Worm (Caenorhabditis elegans): ENCODE data around the gene mrps-17.

DNA sequence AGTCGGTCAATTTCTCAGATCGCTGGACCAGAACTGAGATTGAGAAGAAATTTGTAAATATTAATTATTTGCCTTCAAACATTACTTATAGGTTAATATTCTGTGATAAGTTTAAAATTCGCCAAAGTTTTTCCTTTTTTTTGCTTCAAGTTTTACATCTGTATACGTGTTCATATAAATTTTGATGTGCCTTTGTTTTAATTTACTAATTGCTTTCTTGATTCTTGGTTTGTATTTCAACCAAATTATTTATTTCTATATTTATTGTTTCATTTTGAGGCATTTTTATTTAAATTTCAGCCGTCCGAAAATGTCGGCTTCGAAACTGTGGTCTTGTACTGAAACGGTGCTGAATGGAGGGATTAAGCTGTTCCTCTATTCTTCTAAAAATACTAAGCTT is 4.7 kb upstream of the mrps-17 start, which contains the start of gene C05D11.1:
- no peak for TF ChIP-seq dpl-1 (GFP tag; optimal IDR thresholded peaks at IDR 0.05)
- TF ChIP-seq ceh-100 (GFP tag; IDR thresholded peaks at IDR 0.05), result no peak
- no peak for TF ChIP-seq K12H6.12 (tag; optimal IDR thresholded peaks at IDR 0.05)
- TF ChIP-seq Y56A3A.18 (GFP tag; IDR thresholded peaks at IDR 0.05), result no peak
- no peak for TF ChIP-seq F49E8.2 (tag; optimal IDR thresholded peaks at IDR 0.05; ENCODE audit: insufficient read depth)
- no peak for TF ChIP-seq Y53G8AR.9 (GFP tag; conservative IDR thresholded peaks at IDR 0.05)
- no peak for TF ChIP-seq efl-1 (GFP tag; optimal IDR thresholded peaks at IDR 0.05)
- TF ChIP-seq lsl-1 (GFP tag; optimal IDR thresholded peaks at IDR 0.05), result no peak
- no peak for TF ChIP-seq ceh-27 (GFP tag; optimal IDR thresholded peaks at IDR 0.05)
- no peak for TF ChIP-seq ama-1 (optimal IDR thresholded peaks at IDR 0.05)
- no peak for TF ChIP-seq ama-1 (GFP tag; optimal IDR thresholded peaks at IDR 0.05)
- TF ChIP-seq lin-35 (GFP tag; optimal IDR thresholded peaks at IDR 0.05), result no peak

Data from whole organism, young adult.